Fruit fly (Drosophila melanogaster) whole organism, wandering third instar larva: ENCODE measurements around the gene JhI-21.

ENCODE experiments used
- Abd-B ChIP-seq: fragments of >200 bp; optimal IDR thresholded peaks from 2 replicates; lab custom pipeline; 2017; ENCODE audit warnings: missing biosample characterization, missing genetic modification characterization
- CG9705 ChIP-seq: fragments of 200-800 bp; sonication (Bioruptor generic); optimal IDR thresholded peaks from 2 replicates; lab custom pipeline; 2018; ENCODE audit warnings: missing biosample characterization, mild to moderate bottlenecking, missing genetic modification characterization
- Dif ChIP-seq: fragments of 200-275, 200-300 bp; sonication (Bioruptor generic); optimal IDR thresholded peaks from 2 replicates; lab custom pipeline; 2018; ENCODE audit warnings: missing biosample characterization, missing genetic modification characterization; ENCODE audit not compliant: partially characterized antibody
- br ChIP-seq: fragments of 200-800 bp; sonication (Bioruptor generic); optimal IDR thresholded peaks from 2 replicates; lab custom pipeline; 2016; ENCODE audit warnings: missing biosample characterization, missing genetic modification characterization
- dmrt93B ChIP-seq: fragments of 200-800 bp; sonication (Bioruptor generic); optimal IDR thresholded peaks from 2 replicates; lab custom pipeline; 2018; ENCODE audit warnings: missing biosample characterization, mild to moderate bottlenecking, missing genetic modification characterization
- ey ChIP-seq: fragments of 200-800 bp; sonication (Bioruptor generic); optimal IDR thresholded peaks from 2 replicates; lab custom pipeline; 2016; ENCODE audit warnings: missing biosample characterization, missing genetic modification characterization
- fru ChIP-seq: fragments of 200-800 bp; sonication (Bioruptor generic); optimal IDR thresholded peaks from 3 replicates; lab custom pipeline; 2016; ENCODE audit warnings: missing biosample characterization, mild to moderate bottlenecking, missing genetic modification characterization
- h ChIP-seq: fragments of 200-800 bp; sonication (Bioruptor generic); optimal IDR thresholded peaks from 3 replicates; lab custom pipeline; 2016; ENCODE audit warnings: missing biosample characterization, mild to moderate bottlenecking, missing genetic modification characterization
- rgr ChIP-seq: fragments of 200-800 bp; sonication (Bioruptor generic); optimal IDR thresholded peaks from 3 replicates; lab custom pipeline; 2016; ENCODE audit warnings: missing biosample characterization, mild to moderate bottlenecking, missing genetic modification characterization
- sv ChIP-seq: fragments of 200-800 bp; sonication (Bioruptor generic); optimal IDR thresholded peaks from 3 replicates; lab custom pipeline; 2016; ENCODE audit warnings: missing biosample characterization, missing genetic modification characterization

- TF ChIP-seq ey (GFP tag; lab: Kevin White, UChicago) (peak; percentile 48), h (GFP tag; lab: Kevin White, UChicago) (peak; percentile 43), Dif (no peak), Abd-B (GFP tag; lab: Kevin White, UChicago) (no peak), rgr (peak; percentile 40), fru (GFP tag; lab: Kevin White, UChicago) (peak; percentile 46), br (GFP tag; lab: Kevin White, UChicago) (no peak), dmrt93B (no peak), sv (no peak), CG9705 (GFP tag; lab: Kevin White, UChicago) (peak; percentile 32)
These were observed 42.6 kb downstream of the JhI-21 start for dm6 chr2L:12013243-12013642.
